Worm (Caenorhabditis elegans) whole organism, L1 larva: ENCODE data around the gene C04F6.9.

Source experiments
- C04F5.9 ChIP-seq: sonication (generic microtip); optimal IDR thresholded peaks from 2 replicates; lab custom pipeline; 2016; ENCODE audit warnings: missing genetic modification characterization, missing compliant biosample characterization
- C34B4.2 ChIP-seq: sonication (generic microtip); optimal IDR thresholded peaks from 2 replicates; lab custom pipeline; 2017; ENCODE audit warnings: mild to moderate bottlenecking, missing genetic modification characterization, missing compliant biosample characterization
- Y116A8C.19 ChIP-seq: sonication (generic microtip); optimal IDR thresholded peaks from 2 replicates; lab custom pipeline; 2016; ENCODE audit warnings: missing compliant biosample characterization, missing genetic modification characterization, borderline replicate concordance
- aha-1 ChIP-seq: fragments of 150-350 bp; optimal IDR thresholded peaks from 2 replicates; lab custom pipeline; 2014; ENCODE audit warnings: missing biosample characterization, missing genetic modification characterization
- aly-2 ChIP-seq: fragments of 150-350 bp; optimal IDR thresholded peaks from 2 replicates; lab custom pipeline; 2014; ENCODE audit warnings: missing biosample characterization, missing genetic modification characterization
- ama-1 ChIP-seq: fragments of 150-350 bp; optimal IDR thresholded peaks from 2 replicates; lab custom pipeline; 2014
- blmp-1 ChIP-seq: fragments of 150-350 bp; optimal IDR thresholded peaks from 2 replicates; lab custom pipeline; 2014; ENCODE audit warnings: missing biosample characterization, missing genetic modification characterization
- ceh-8 ChIP-seq: fragments of 200-800 bp; sonication (Bioruptor generic); optimal IDR thresholded peaks from 2 replicates; lab custom pipeline; 2018; ENCODE audit warnings: mild to moderate bottlenecking, missing genetic modification characterization, moderate library complexity, missing compliant biosample characterization
- ceh-88 ChIP-seq: fragments of 200-800 bp; sonication (Bioruptor generic); IDR thresholded peaks from 2 replicates; pipeline ENCODE4 v1.3.6; 2022; ENCODE audit warnings: missing genetic modification characterization, missing compliant biosample characterization
- ceh-90 ChIP-seq: sonication (generic microtip); optimal IDR thresholded peaks from 2 replicates; lab custom pipeline; 2016; ENCODE audit warnings: missing genetic modification characterization, missing compliant biosample characterization
- ces-1 ChIP-seq: fragments of 150-350 bp; optimal IDR thresholded peaks from 2 replicates; lab custom pipeline; 2014; ENCODE audit warnings: missing biosample characterization, missing genetic modification reagents, missing genetic modification characterization
- dpl-1 ChIP-seq, 3 experiments: fragments of 150-350 bp in 2 of 3; sonication (generic microtip) in 1 of 3; optimal IDR thresholded peaks; 2 replicates each; lab custom pipeline; 2014 to 2017; ENCODE audit warnings: missing biosample characterization in 3 of 3, missing genetic modification characterization in 3 of 3, missing genetic modification reagents in 3 of 3
- dsc-1 ChIP-seq: sonication (generic microtip); optimal IDR thresholded peaks from 2 replicates; lab custom pipeline; 2016; ENCODE audit warnings: mild to moderate bottlenecking, missing genetic modification characterization, missing compliant biosample characterization
- efl-1 ChIP-seq, 4 experiments: fragments of 150-350 bp; optimal IDR thresholded peaks in 3 of 4; peaks in 1 of 4; 1 replicate in 1 of 4; 2 replicates in 3 of 4; lab custom pipeline; 2014; ENCODE audit warnings: missing biosample characterization in 2 of 4, missing genetic modification characterization in 2 of 4, missing genetic modification reagents in 2 of 4
- egl-13 ChIP-seq: sonication (generic microtip); optimal IDR thresholded peaks from 2 replicates; lab custom pipeline; 2016; ENCODE audit warnings: missing genotype, missing genetic modification reagents, missing genetic modification characterization, missing compliant biosample characterization
- elt-3 ChIP-seq, 6 experiments: fragments of 150-350 bp in 1 of 6; sonication (generic microtip); optimal IDR thresholded peaks; 2 replicates each; lab custom pipeline; 2017 to 2018; ENCODE audit warnings: missing biosample characterization in 6 of 6, missing genetic modification characterization in 6 of 6, inconsistent platforms in 1 of 6
- fkh-4 ChIP-seq: sonication (generic microtip); optimal IDR thresholded peaks from 2 replicates; lab custom pipeline; 2016; ENCODE audit warnings: missing compliant biosample characterization, missing genetic modification characterization, borderline replicate concordance
- fos-1 ChIP-seq: fragments of 150-350 bp; optimal IDR thresholded peaks from 2 replicates; lab custom pipeline; 2014; ENCODE audit warnings: missing biosample characterization, missing genetic modification characterization
- hpl-2 ChIP-seq: fragments of 150-350 bp; optimal IDR thresholded peaks from 2 replicates; lab custom pipeline; 2014; ENCODE audit warnings: missing biosample characterization, missing genetic modification reagents, missing genetic modification characterization
- irx-1 ChIP-seq: sonication (generic microtip); optimal IDR thresholded peaks from 2 replicates; lab custom pipeline; 2016; ENCODE audit warnings: missing genetic modification characterization, missing compliant biosample characterization
- isw-1 ChIP-seq: fragments of 200-800 bp; sonication (Bioruptor generic); IDR thresholded peaks from 2 replicates; pipeline ENCODE4 v1.3.6; 2022; ENCODE audit warnings: missing genetic modification characterization, missing compliant biosample characterization
- lin-13 ChIP-seq: fragments of 150-350 bp; optimal IDR thresholded peaks from 2 replicates; lab custom pipeline; 2014; ENCODE audit warnings: missing biosample characterization, missing genetic modification reagents, missing genetic modification characterization
- lin-15B ChIP-seq: fragments of 150-350 bp; sonication (generic microtip); optimal IDR thresholded peaks from 3 replicates; lab custom pipeline; 2014; ENCODE audit warnings: missing biosample characterization, missing genetic modification characterization
- lin-39 ChIP-seq: fragments of 150-350 bp; optimal IDR thresholded peaks from 2 replicates; lab custom pipeline; 2014; ENCODE audit warnings: missing biosample characterization, missing genetic modification reagents, missing genetic modification characterization
- lsy-2 ChIP-seq, 2 experiments: fragments of 150-350 bp; optimal IDR thresholded peaks; 2 replicates each; lab custom pipeline; 2014; ENCODE audit warnings: missing biosample characterization in 2 of 2, missing genetic modification characterization in 2 of 2
- mdl-1 ChIP-seq, 2 experiments: fragments of 150-350 bp; optimal IDR thresholded peaks; 2 replicates each; lab custom pipeline; 2014 to 2017; ENCODE audit warnings: missing biosample characterization in 2 of 2, missing genetic modification characterization in 2 of 2, inconsistent platforms in 1 of 2
- mef-2 ChIP-seq: fragments of 150-350 bp; optimal IDR thresholded peaks from 2 replicates; lab custom pipeline; 2014; ENCODE audit warnings: missing biosample characterization, missing genetic modification characterization
- nhr-11 ChIP-seq: fragments of 150-350 bp; optimal IDR thresholded peaks from 2 replicates; lab custom pipeline; 2014; ENCODE audit warnings: missing biosample characterization, missing genetic modification characterization
- nhr-237 ChIP-seq: fragments of 150-350 bp; optimal IDR thresholded peaks from 2 replicates; lab custom pipeline; 2014; ENCODE audit warnings: missing biosample characterization, missing genetic modification characterization
- nhr-47 ChIP-seq: sonication (generic microtip); optimal IDR thresholded peaks from 2 replicates; lab custom pipeline; 2016; ENCODE audit warnings: mild to moderate bottlenecking, missing genetic modification characterization, moderate library complexity, missing compliant biosample characterization
- nhr-71 ChIP-seq: sonication (generic microtip); optimal IDR thresholded peaks from 2 replicates; lab custom pipeline; 2016; ENCODE audit warnings: mild to moderate bottlenecking, missing genetic modification characterization, moderate library complexity, missing compliant biosample characterization
- nhr-76 ChIP-seq: sonication (generic microtip); optimal IDR thresholded peaks from 2 replicates; lab custom pipeline; 2017; ENCODE audit warnings: missing biosample characterization, missing genetic modification characterization
- nhr-77 ChIP-seq: fragments of 150-350 bp; optimal IDR thresholded peaks from 2 replicates; lab custom pipeline; 2014; ENCODE audit warnings: missing biosample characterization, missing genetic modification characterization
- nhr-84 ChIP-seq: sonication (generic microtip); optimal IDR thresholded peaks from 2 replicates; lab custom pipeline; 2017; ENCODE audit warnings: missing biosample characterization, missing genetic modification characterization
- pqm-1 ChIP-seq: sonication (generic microtip); optimal IDR thresholded peaks from 3 replicates; lab custom pipeline; 2017; ENCODE audit warnings: missing biosample characterization, missing genetic modification characterization
- rnt-1 ChIP-seq: sonication (generic microtip); optimal IDR thresholded peaks from 2 replicates; lab custom pipeline; 2016; ENCODE audit warnings: mild to moderate bottlenecking, missing genetic modification characterization, moderate library complexity, missing compliant biosample characterization
- skn-1 ChIP-seq: fragments of 150-350 bp; optimal IDR thresholded peaks from 2 replicates; lab custom pipeline; 2014; ENCODE audit warnings: missing biosample characterization, missing genetic modification characterization
- snpc-4 ChIP-seq: fragments of 150-350 bp; optimal IDR thresholded peaks from 2 replicates; lab custom pipeline; 2014; ENCODE audit warnings: missing biosample characterization, missing genetic modification characterization
- snu-23 ChIP-seq: sonication (generic microtip); optimal IDR thresholded peaks from 2 replicates; lab custom pipeline; 2016; ENCODE audit warnings: missing genetic modification characterization, missing compliant biosample characterization
- sptf-1 ChIP-seq: fragments of 150-350 bp; optimal IDR thresholded peaks from 2 replicates; lab custom pipeline; 2014; ENCODE audit warnings: missing biosample characterization, missing genetic modification characterization
- swsn-7 ChIP-seq: sonication (generic microtip); optimal IDR thresholded peaks from 2 replicates; lab custom pipeline; 2016; ENCODE audit warnings: missing genetic modification characterization, missing compliant biosample characterization
- tbx-2 ChIP-seq: sonication (generic microtip); optimal IDR thresholded peaks from 2 replicates; lab custom pipeline; 2016; ENCODE audit warnings: missing genetic modification characterization, missing compliant biosample characterization
- tlp-1 ChIP-seq: fragments of 150-350 bp; optimal IDR thresholded peaks from 2 replicates; lab custom pipeline; 2014; ENCODE audit warnings: missing biosample characterization, missing genetic modification characterization
- unc-130 ChIP-seq: fragments of 150-350 bp; optimal IDR thresholded peaks from 2 replicates; lab custom pipeline; 2017; ENCODE audit warnings: missing biosample characterization, missing genetic modification characterization, inconsistent platforms
- unc-30 ChIP-seq: sonication (generic microtip); optimal IDR thresholded peaks from 2 replicates; lab custom pipeline; 2017; ENCODE audit warnings: missing biosample characterization, missing genetic modification characterization
- unc-86 ChIP-seq: sonication (generic microtip); optimal IDR thresholded peaks from 2 replicates; lab custom pipeline; 2016; ENCODE audit warnings: missing genetic modification characterization, missing compliant biosample characterization
- xbp-1 ChIP-seq: sonication (generic microtip); optimal IDR thresholded peaks from 2 replicates; lab custom pipeline; 2016; ENCODE audit warnings: missing genetic modification characterization, missing compliant biosample characterization
- zag-1 ChIP-seq: fragments of 150-350 bp; optimal IDR thresholded peaks from 2 replicates; lab custom pipeline; 2014; ENCODE audit warnings: missing biosample characterization, missing genetic modification characterization

C04F6.9 gene

ce11 chrX:3393562-3393961, 8.2 kb upstream of the C04F6.9 start, which contains the start of gene slcf-2:
slcf-2 (plus strand) TSS chrX:3393862.
- TF ChIP-seq elt-3 (tag; optimal IDR thresholded peaks at IDR 0.05; lab: Kevin White, UChicago) = no peak
- TF ChIP-seq dsc-1 (tag; lab: Kevin White, UChicago) = peak; percentile 71
- no peak for TF ChIP-seq nhr-71
- TF ChIP-seq mdl-1 (tag; optimal IDR thresholded peaks at IDR 0.05; lab: Kevin White, UChicago) = no peak
- TF ChIP-seq skn-1 = no peak
- TF ChIP-seq snpc-4 (tag; lab: Kevin White, UChicago) = no peak
- TF ChIP-seq nhr-76 (tag; lab: Kevin White, UChicago) = no peak
- TF ChIP-seq nhr-77 (tag; lab: Kevin White, UChicago) = no peak

ce11 chrX:3396735-3397134, 5.1 kb upstream of the C04F6.9 start:
- TF ChIP-seq unc-86 (tag; lab: Kevin White, UChicago) (no peak), blmp-1 (tag; lab: Kevin White, UChicago) (peak; percentile 70), lin-13 (GFP tag; lab: Kevin White, UChicago) (no peak)

- TF ChIP-seq tlp-1 (no peak), lsy-2 (tag; optimal IDR thresholded peaks at IDR 0.05; lab: Kevin White, UChicago) (no peak), aha-1 (tag; lab: Kevin White, UChicago) (no peak), blmp-1 (tag; lab: Kevin White, UChicago) (no peak), ama-1 (lab: Kevin White, UChicago) (no peak), lin-15B (tag; lab: Kevin White, UChicago) (no peak), C34B4.2 (tag; lab: Kevin White, UChicago) (no peak), unc-30 (no peak), egl-13 (tag; lab: Kevin White, UChicago) (no peak), mef-2 (tag; lab: Kevin White, UChicago) (no peak), pqm-1 (tag; lab: Kevin White, UChicago) (no peak), zag-1 (tag; lab: Kevin White, UChicago) (no peak)
- TF ChIP-seq, all 84 proteins: peak for 0
Observed at ce11 chrX:3399917-3400316, 1.9 kb upstream of the C04F6.9 start, which contains the start of gene cht-1. cht-1 (minus strand) TSS chrX:3400017.

ce11 chrX:3400387-3400786, 1.4 kb upstream of the C04F6.9 start:
- TF ChIP-seq ceh-90 (tag; lab: Kevin White, UChicago) (no peak), nhr-71 (no peak), tbx-2 (no peak), zag-1 (tag; lab: Kevin White, UChicago) (no peak), ceh-8 (GFP tag; lab: Kevin White, UChicago) (no peak), irx-1 (tag; lab: Kevin White, UChicago) (no peak), isw-1 (GFP tag; lab: Robert Waterston, UW) (no peak), C04F5.9 (no peak), fkh-4 (tag; lab: Kevin White, UChicago) (no peak), pqm-1 (tag; lab: Kevin White, UChicago) (no peak), efl-1 (optimal IDR thresholded peaks at IDR 0.05; lab: Kevin White, UChicago) (no peak), efl-1 (GFP tag; optimal IDR thresholded peaks at IDR 0.05 in 1 of 2; lab: Kevin White, UChicago) (no peak), nhr-11 (tag; lab: Kevin White, UChicago) (no peak), nhr-237 (no peak), lin-39 (tag; lab: Kevin White, UChicago) (no peak), mdl-1 (tag; optimal IDR thresholded peaks at IDR 0.05; lab: Kevin White, UChicago) (no peak), unc-130 (tag; lab: Kevin White, UChicago) (no peak), dpl-1 (GFP tag; optimal IDR thresholded peaks at IDR 0.05; lab: Kevin White, UChicago) (no peak)

ce11 chrX:3403195-3403594, 1.4 kb downstream of the C04F6.9 start, which contains the start of gene vit-5:
vit-5 (plus strand) TSS chrX:3403471.
- TF ChIP-seq rnt-1 (tag; lab: Kevin White, UChicago) (no peak), snu-23 (GFP tag; lab: Kevin White, UChicago) (no peak), elt-3 (tag; optimal IDR thresholded peaks at IDR 0.05; lab: Kevin White, UChicago) (no peak), ceh-88 (no peak), mef-2 (tag; lab: Kevin White, UChicago) (no peak), ces-1 (GFP tag; lab: Kevin White, UChicago) (no peak), xbp-1 (no peak), C34B4.2 (tag; lab: Kevin White, UChicago) (no peak), nhr-47 (tag; lab: Kevin White, UChicago) (no peak), nhr-84 (tag; lab: Kevin White, UChicago) (no peak), swsn-7 (no peak), Y116A8C.19 (no peak), aly-2 (tag; lab: Kevin White, UChicago) (no peak), sptf-1 (tag; lab: Kevin White, UChicago) (no peak), fos-1 (tag; lab: Kevin White, UChicago) (no peak), hpl-2 (no peak)
